Fruit fly (Drosophila melanogaster): ENCODE data around the gene CG42654.

The CG42654 gene

dm6 chr3L:19939024-19939423 lies 15.3 kb downstream of the CG42654 start, which contains the start of gene Ac76E (continued):
- TF ChIP-seq Stat92E (GFP tag; optimal IDR thresholded peaks at IDR 0.05), result no peak
- TF ChIP-seq grn (GFP tag; optimal IDR thresholded peaks at IDR 0.05), result no peak
- TF ChIP-seq nmo (GFP tag; optimal IDR thresholded peaks at IDR 0.05), result no peak
- no peak; the same call in 1 of the 2 replicates for TF ChIP-seq NFAT (GFP tag; IDR thresholded peaks at IDR 0.05)
- TF ChIP-seq hkb (optimal IDR thresholded peaks at IDR 0.05), result no peak
- peak; percentile 36; the same call in 1 of the 2 replicates for TF ChIP-seq hkb (GFP tag; IDR thresholded peaks at IDR 0.05)
- TF ChIP-seq C15 (GFP tag; IDR thresholded peaks at IDR 0.05), result no peak
- no peak for TF ChIP-seq D19A (tag; optimal IDR thresholded peaks at IDR 0.05)
- no peak for TF ChIP-seq CG31388 (GFP tag; optimal IDR thresholded peaks at IDR 0.05)
- TF ChIP-seq CG15073 (GFP tag; optimal IDR thresholded peaks at IDR 0.05), result no peak
- no peak for TF ChIP-seq jumu (GFP tag; optimal IDR thresholded peaks at IDR 0.05)
- TF ChIP-seq dpn (GFP tag; optimal IDR thresholded peaks at IDR 0.05), result no peak
- TF ChIP-seq run (tag; optimal IDR thresholded peaks at IDR 0.05), result no peak
- no peak for TF ChIP-seq gce (GFP tag; IDR thresholded peaks at IDR 0.05)
- TF ChIP-seq CG4707 (GFP tag; optimal IDR thresholded peaks at IDR 0.05), result no peak
- TF ChIP-seq Scr (GFP tag; IDR thresholded peaks at IDR 0.05; ENCODE audit: partially characterized antibody), result no peak
- TF ChIP-seq CG11456 (GFP tag; IDR thresholded peaks at IDR 0.05), result no peak
- no peak for TF ChIP-seq CG2202 (tag; optimal IDR thresholded peaks at IDR 0.05)
- no peak for TF ChIP-seq CG43689 (GFP tag; IDR thresholded peaks at IDR 0.05)
- no peak for TF ChIP-seq sim (GFP tag; IDR thresholded peaks at IDR 0.05)
- TF ChIP-seq CG33213 (GFP tag; optimal IDR thresholded peaks at IDR 0.05), result no peak
- no peak for TF ChIP-seq sens (GFP tag)
- no peak for TF ChIP-seq CG1792 (GFP tag; optimal IDR thresholded peaks at IDR 0.05)
- TF ChIP-seq nom (GFP tag; optimal IDR thresholded peaks at IDR 0.05), result no peak
- no peak for TF ChIP-seq CG10959 (GFP tag; IDR thresholded peaks at IDR 0.05)
- 0 out of 2 replicates have a peak, but pooled peaks have one; percentile 7 for TF ChIP-seq CG3847 (GFP tag; IDR thresholded peaks at IDR 0.05)
- TF ChIP-seq Dfd (GFP tag; optimal IDR thresholded peaks at IDR 0.05), result no peak
- peak; percentile 67 to 92 for TF ChIP-seq Trl (optimal IDR thresholded peaks at IDR 0.05)
- TF ChIP-seq Trl (GFP tag; optimal IDR thresholded peaks at IDR 0.05), result no peak
- TF ChIP-seq Taf1 (GFP tag; IDR thresholded peaks at IDR 0.05), result no peak
- no peak for TF ChIP-seq pnt (GFP tag; optimal IDR thresholded peaks at IDR 0.05)
- no peak for TF ChIP-seq Mad (GFP tag; optimal IDR thresholded peaks at IDR 0.05)
- TF ChIP-seq CG6272 (GFP tag; IDR thresholded peaks at IDR 0.05), result no peak
- no peak for TF ChIP-seq CG16815 (GFP tag; optimal IDR thresholded peaks at IDR 0.05)
- no peak for TF ChIP-seq ro (GFP tag; IDR thresholded peaks at IDR 0.05)
- TF ChIP-seq H2.0 (GFP tag; IDR thresholded peaks at IDR 0.05), result no peak
- no peak for TF ChIP-seq Ets97D (GFP tag; optimal IDR thresholded peaks at IDR 0.05)
- TF ChIP-seq tx (GFP tag; optimal IDR thresholded peaks at IDR 0.05), result no peak
- no peak for TF ChIP-seq CG12391 (tag; optimal IDR thresholded peaks at IDR 0.05)
- peak; percentile 17 for TF ChIP-seq lilli (GFP tag; optimal IDR thresholded peaks at IDR 0.05)
- TF ChIP-seq nerfin-2 (GFP tag; IDR thresholded peaks at IDR 0.05; ENCODE audit: partially characterized antibody), result no peak
- TF ChIP-seq fd96Cb (tag; optimal IDR thresholded peaks at IDR 0.05), result no peak
- peak; percentile 81 for TF ChIP-seq Med (GFP tag)
- no peak for TF ChIP-seq klu (GFP tag; IDR thresholded peaks at IDR 0.05)
- no peak for TF ChIP-seq CG9437 (GFP tag; optimal IDR thresholded peaks at IDR 0.05)
- no peak for TF ChIP-seq pita (GFP tag; optimal IDR thresholded peaks at IDR 0.05)
- TF ChIP-seq CG17186 (GFP tag; optimal IDR thresholded peaks at IDR 0.05), result no peak
- TF ChIP-seq Aef1 (GFP tag; IDR thresholded peaks at IDR 0.05), result no peak
- no peak for TF ChIP-seq kah (GFP tag; optimal IDR thresholded peaks at IDR 0.05)
- no peak for TF ChIP-seq CG3995 (GFP tag; optimal IDR thresholded peaks at IDR 0.05)
- no peak for TF ChIP-seq H15 (GFP tag; IDR thresholded peaks at IDR 0.05)
- TF ChIP-seq lmd (GFP tag; IDR thresholded peaks at IDR 0.05), result no peak
- TF ChIP-seq CG2120 (GFP tag; optimal IDR thresholded peaks at IDR 0.05), result no peak
- TF ChIP-seq Hr39 (optimal IDR thresholded peaks at IDR 0.05), result no peak

Data from whole organism, embryonic.